Worm (Caenorhabditis elegans) whole organism, L4 larva: Measurements from ENCODE around the gene egal-1.

Experiments used
- ZK546.5 ChIP-seq, 2 experiments: sonication (generic microtip); optimal IDR thresholded peaks; 2 replicates each; lab custom pipeline; 2017; ENCODE audit warnings: missing biosample characterization in 2 of 2, missing genetic modification characterization in 2 of 2
- aly-2 ChIP-seq: sonication (generic microtip); optimal IDR thresholded peaks from 2 replicates; lab custom pipeline; 2018; ENCODE audit warnings: missing biosample characterization, missing genetic modification characterization
- ama-1 ChIP-seq: fragments of 150-350 bp; optimal IDR thresholded peaks from 2 replicates; lab custom pipeline; 2014; ENCODE audit warnings: inconsistent platforms, mixed read lengths
- ceh-28 ChIP-seq: fragments of 150-350 bp; optimal IDR thresholded peaks from 2 replicates; lab custom pipeline; 2014; ENCODE audit warnings: missing biosample characterization, missing genetic modification reagents, missing genetic modification characterization
- daf-19 ChIP-seq: fragments of 200-800 bp; sonication (Bioruptor generic); conservative IDR thresholded peaks from 2 replicates; pipeline ENCODE4 v1.3.6; 2022; ENCODE audit warnings: missing genetic modification characterization, missing compliant biosample characterization
- dve-1 ChIP-seq: sonication (generic microtip); optimal IDR thresholded peaks from 2 replicates; lab custom pipeline; 2017; ENCODE audit warnings: antibody characterized with exemption, mild to moderate bottlenecking, missing genetic modification characterization, missing compliant biosample characterization; ENCODE audit not compliant: insufficient read depth
- lsy-2 ChIP-seq, 2 experiments: fragments of 150-350 bp in 1 of 2; sonication (generic microtip) in 1 of 2; optimal IDR thresholded peaks; 2 replicates each; lab custom pipeline; 2014 to 2017; ENCODE audit warnings: missing biosample characterization in 2 of 2, missing genetic modification characterization in 2 of 2
- nhr-10 ChIP-seq: fragments of 150-350 bp; optimal IDR thresholded peaks from 2 replicates; lab custom pipeline; 2014; ENCODE audit warnings: missing biosample characterization, missing genetic modification characterization
- nhr-11 ChIP-seq: fragments of 150-350 bp; optimal IDR thresholded peaks from 2 replicates; lab custom pipeline; 2014; ENCODE audit warnings: missing biosample characterization, missing genetic modification characterization
- nhr-28 ChIP-seq: fragments of 150-350 bp; optimal IDR thresholded peaks from 2 replicates; lab custom pipeline; 2014; ENCODE audit warnings: missing biosample characterization, missing genetic modification characterization
- nhr-77 ChIP-seq: fragments of 150-350 bp; optimal IDR thresholded peaks from 2 replicates; lab custom pipeline; 2014; ENCODE audit warnings: missing biosample characterization, missing genetic modification characterization
- skn-1 ChIP-seq: fragments of 150-350 bp; optimal IDR thresholded peaks from 2 replicates; lab custom pipeline; 2014; ENCODE audit warnings: missing biosample characterization, missing genetic modification characterization
- unc-39 ChIP-seq: sonication (generic microtip); optimal IDR thresholded peaks from 2 replicates; lab custom pipeline; 2017; ENCODE audit warnings: missing biosample characterization, missing genetic modification characterization

DNA sequence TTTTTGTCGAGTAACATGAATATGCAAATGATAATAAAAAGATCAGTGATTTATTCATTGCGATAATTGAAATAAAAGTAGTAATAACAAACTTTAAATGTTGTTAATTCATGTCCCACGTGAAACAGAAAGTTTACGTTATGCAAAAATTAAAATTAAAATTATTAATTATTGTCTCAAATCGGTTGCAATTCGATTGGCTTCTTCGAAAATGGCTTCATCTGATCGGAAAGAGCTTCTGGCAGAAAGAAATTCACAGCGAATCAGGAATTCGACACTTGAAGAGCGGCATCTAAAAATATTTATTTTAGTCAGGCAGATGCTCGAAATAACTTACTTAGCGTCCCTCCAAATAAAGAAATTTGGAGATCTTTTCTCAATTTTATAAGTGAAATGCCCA lies 41.2 kb downstream of the egal-1 start, which contains the start of gene spe-27:
- TF ChIP-seq aly-2 (no peak), ZK546.5 (tag; optimal IDR thresholded peaks at IDR 0.05; lab: Kevin White, UChicago) (no peak), unc-39 (no peak), daf-19 (GFP tag; lab: Robert Waterston, UW) (no peak), nhr-77 (tag; lab: Kevin White, UChicago) (no peak), ama-1 (lab: Kevin White, UChicago) (no peak), nhr-11 (no peak), lsy-2 (tag; optimal IDR thresholded peaks at IDR 0.05; lab: Kevin White, UChicago) (no peak), nhr-28 (tag; lab: Kevin White, UChicago) (no peak), dve-1 (tag; lab: Kevin White, UChicago) (no peak), skn-1 (no peak), ceh-28 (tag; lab: Kevin White, UChicago) (no peak), nhr-10 (tag; lab: Kevin White, UChicago) (no peak)
